Worm (Caenorhabditis elegans) whole organism, L4/young adult: ENCODE results near the gene rgs-9.

Experiments
- W03F9.2 ChIP-seq: fragments of 150-350 bp; optimal IDR thresholded peaks from 2 replicates; lab custom pipeline; 2014; ENCODE audit warnings: missing biosample characterization, missing genetic modification characterization
- dao-5 ChIP-seq: sonication (generic microtip); optimal IDR thresholded peaks from 2 replicates; lab custom pipeline; 2016; ENCODE audit warnings: missing genotype, missing genetic modification characterization, moderate library complexity, missing compliant biosample characterization
- him-1 ChIP-seq: sonication (generic microtip); optimal IDR thresholded peaks from 2 replicates; lab custom pipeline; 2016; ENCODE audit warnings: missing genotype, missing genetic modification reagents, missing genetic modification characterization, missing compliant biosample characterization

Gene rgs-9

DNA sequence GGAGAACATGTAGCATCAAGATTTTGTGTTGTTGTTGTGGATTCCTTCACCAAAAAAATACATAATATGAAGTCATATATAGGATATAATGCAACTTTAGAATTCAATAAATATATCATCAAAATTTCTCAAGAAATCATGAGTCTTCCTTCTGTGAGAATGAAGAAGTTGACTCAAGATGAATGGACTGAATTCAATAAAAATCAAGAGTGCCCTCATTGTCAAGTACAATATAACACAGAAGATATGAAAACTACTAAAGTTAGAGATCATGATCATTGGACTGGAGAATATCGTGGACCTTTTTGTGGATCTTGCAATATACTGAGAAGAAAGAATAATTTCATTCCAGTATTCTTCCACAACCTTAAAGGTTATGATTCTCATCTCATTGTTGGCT lies 20.4 kb downstream of the rgs-9 start:
- TF ChIP-seq dao-5 (tag; lab: Kevin White, UChicago) (no peak), W03F9.2 (tag; lab: Kevin White, UChicago) (no peak), him-1 (tag; lab: Kevin White, UChicago) (no peak)

DNA sequence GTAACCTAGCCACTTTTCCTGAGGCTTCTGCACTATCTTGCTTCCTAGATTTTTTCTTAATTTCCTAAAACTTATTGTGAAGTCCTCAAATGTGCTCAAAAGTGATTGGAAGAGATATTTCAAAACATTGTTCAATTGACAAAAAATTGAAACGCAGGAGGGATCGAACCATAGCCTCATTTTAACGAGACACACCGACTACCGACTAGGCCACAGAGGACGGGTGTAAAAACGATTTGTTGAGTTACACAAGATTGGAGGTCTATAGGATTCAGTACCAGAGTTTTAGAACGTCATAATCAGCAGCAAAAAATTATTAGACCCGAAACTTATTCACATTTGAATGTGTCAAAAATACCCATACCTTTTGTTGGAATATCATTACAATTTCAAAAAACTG lies 24.2 kb downstream of the rgs-9 start:
- TF ChIP-seq dao-5 (tag; lab: Kevin White, UChicago): no peak
- TF ChIP-seq W03F9.2 (tag; lab: Kevin White, UChicago): no peak
- no peak for TF ChIP-seq him-1 (tag; lab: Kevin White, UChicago)

DNA sequence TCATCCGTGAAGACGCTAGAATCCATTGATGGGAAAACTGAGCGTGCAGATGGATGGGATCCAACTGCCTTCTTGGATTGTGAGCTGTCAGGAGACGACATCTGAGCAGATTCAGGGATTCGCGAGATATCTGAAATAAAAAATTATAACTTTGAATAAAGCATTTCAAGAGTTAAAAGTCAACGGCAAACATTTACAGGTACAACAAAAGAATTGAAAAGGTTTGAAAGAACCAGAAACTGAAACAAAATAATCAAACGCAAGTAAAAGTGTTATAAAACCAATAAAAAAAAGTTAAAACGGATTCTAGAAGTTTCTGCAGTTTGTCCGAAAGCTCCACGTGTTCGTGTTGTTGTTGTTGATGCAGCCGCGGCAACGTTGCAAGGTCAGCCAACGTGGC lies 24.8 kb downstream of the rgs-9 start, which contains the start of gene Y59E1A.4:
Gene Y59E1A.4, minus strand, starts transcription at position 101 of the 400 bp plus-strand sequence.
- TF ChIP-seq him-1 (tag; lab: Kevin White, UChicago): no peak
- no peak for TF ChIP-seq dao-5 (tag; lab: Kevin White, UChicago)
- TF ChIP-seq W03F9.2 (tag; lab: Kevin White, UChicago): no peak

ce11 chrX:1959063-1959462 lies 44.0 kb downstream of the rgs-9 start:
- no peak for TF ChIP-seq W03F9.2 (tag; lab: Kevin White, UChicago)
- TF ChIP-seq dao-5 (tag; lab: Kevin White, UChicago): no peak
- no peak for TF ChIP-seq him-1 (tag; lab: Kevin White, UChicago)

DNA sequence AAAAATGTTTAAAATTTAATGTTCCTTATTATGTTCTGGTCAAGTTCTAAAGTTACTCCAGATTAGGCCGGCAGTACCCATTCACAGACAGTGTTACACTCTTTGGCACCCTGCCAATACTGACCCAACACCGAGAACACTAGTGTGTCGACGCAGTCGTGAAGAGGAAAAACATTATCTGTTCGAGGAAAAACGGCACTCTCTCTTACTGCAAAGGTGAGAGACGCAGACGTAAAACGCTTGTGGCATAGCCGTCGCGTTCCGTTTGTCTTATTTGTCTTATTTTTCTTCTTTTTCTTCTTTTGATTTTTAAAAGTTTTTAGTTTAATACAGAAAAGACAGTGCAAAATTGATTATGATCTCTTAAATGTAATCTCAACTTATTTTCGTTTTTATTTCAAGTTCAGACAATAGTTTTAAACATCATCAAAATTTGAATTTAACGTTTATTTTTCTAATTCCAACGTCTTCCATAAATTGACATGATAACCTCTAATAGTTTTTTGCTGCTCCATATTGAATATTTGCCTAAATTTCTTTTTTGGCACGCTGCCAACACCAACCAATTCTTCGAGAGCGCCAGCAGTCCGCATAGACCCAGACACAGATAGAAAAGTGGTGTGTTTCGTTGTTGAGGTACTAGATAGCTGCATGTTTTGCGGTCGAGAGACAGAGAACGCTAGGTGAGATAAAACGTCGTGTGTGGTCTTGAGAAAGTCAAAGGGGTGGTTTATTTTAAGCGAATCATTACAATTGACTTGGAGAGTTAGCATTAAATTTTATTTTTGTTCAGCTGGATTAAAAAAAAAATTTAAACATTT lies 46.0 kb downstream of the rgs-9 start:
- TF ChIP-seq dao-5 (tag; lab: Kevin White, UChicago) (no peak), W03F9.2 (tag; lab: Kevin White, UChicago) (no peak)

ce11 chrX:1962273-1962672 lies 47.2 kb downstream of the rgs-9 start, which contains the start of gene F52D2.7:
Gene F52D2.7, plus strand, starts transcription at chrX:1962573.
- TF ChIP-seq him-1 (tag; lab: Kevin White, UChicago): no peak
- no peak for TF ChIP-seq W03F9.2 (tag; lab: Kevin White, UChicago)
- TF ChIP-seq dao-5 (tag; lab: Kevin White, UChicago): no peak

DNA sequence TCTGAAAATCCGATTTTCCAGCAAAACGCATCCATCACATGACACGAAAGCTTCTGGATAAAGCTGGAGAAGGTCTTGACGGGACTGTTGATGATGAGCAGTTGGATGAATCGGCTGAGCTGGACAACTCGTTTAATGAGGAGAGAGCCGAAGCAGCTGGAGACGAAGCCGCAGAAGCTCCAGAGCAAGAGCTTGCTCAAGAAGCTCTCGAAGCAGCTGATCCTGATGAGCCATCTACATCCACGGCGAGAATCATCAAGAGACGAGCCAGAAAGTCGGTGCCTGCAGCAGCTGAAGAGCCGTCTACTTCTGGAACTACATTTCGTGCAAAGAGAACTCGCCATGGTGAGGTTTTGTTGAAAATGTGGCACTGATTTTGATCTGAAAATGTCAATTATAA lies 49.4 kb downstream of the rgs-9 start:
- no peak for TF ChIP-seq him-1 (tag; lab: Kevin White, UChicago)
- TF ChIP-seq W03F9.2 (tag; lab: Kevin White, UChicago): no peak
- TF ChIP-seq dao-5 (tag; lab: Kevin White, UChicago): no peak

DNA sequence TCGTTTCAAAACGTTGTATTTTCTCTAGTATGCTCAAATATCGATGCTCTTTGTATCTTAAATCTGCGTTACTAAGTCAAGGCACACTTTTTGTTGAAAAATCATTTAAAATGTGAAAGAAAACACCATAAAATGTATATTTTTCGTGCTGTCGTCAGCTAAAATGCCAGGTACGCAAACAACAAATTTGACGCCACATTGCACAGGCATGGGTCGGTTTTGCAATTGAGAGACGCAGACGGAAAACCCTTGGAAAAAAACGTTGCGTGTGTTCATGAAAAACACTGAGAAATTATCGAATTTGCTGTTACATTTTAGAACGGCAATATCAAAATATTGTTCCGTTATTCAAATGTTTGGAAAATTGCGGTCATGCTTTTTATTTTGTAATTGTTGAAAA lies 49.8 kb downstream of the rgs-9 start:
- TF ChIP-seq W03F9.2 (tag; lab: Kevin White, UChicago) (no peak), dao-5 (tag; lab: Kevin White, UChicago) (no peak), him-1 (tag; lab: Kevin White, UChicago) (no peak)
